Worm (Caenorhabditis elegans): Measurements from ENCODE around the gene F41G4.7.

DNA sequence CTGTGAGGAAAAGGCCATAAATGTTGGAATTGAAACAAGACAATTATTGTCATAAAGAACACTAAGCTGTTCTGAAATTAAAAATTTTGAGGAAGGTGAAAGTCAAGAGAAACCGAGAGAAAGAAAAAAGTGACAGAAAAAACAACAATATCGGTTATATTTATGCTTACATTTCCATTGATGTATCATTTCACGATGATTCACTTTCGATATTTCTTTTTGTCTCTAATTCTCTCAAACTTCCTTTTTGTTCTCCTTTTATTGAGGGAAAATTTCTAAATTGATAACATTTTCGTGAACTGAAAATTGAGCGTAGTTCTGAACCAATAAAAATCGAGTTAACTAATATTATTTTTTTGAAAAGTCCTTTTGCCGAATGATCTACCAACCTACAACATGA is 21.3 kb downstream of the F41G4.7 start:
- TF ChIP-seq M03D4.4 (tag; optimal IDR thresholded peaks at IDR 0.05), result no peak
- no peak for TF ChIP-seq nhr-28 (tag; optimal IDR thresholded peaks at IDR 0.05)

All from whole organism, mixed stage, embryonic.